Worm (Caenorhabditis elegans): ENCODE measurements around the gene F58H1.3.

The F58H1.3 gene

DNA sequence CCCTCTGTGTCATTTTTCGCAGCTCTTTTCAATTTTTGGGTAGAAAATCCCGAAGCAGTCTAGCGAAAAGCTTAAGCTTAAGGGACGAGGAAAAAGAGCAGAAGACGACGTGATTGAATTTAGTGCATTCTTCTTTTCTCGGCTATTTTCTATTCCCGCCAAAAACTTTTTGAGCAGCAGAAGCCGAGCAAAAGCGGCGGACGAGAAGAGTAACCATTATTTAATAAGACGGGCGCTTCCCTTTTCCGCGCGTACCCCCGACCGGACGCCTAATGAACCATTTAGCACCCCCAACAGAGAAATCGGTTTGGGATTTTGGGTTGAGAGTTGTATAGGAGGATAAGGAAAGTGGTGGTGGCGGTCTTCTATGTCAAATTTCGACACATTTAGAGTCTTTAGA lies 19.8 kb downstream of the F58H1.3 start:
- TF ChIP-seq sea-2 (GFP tag; IDR thresholded peaks at IDR 0.05) (no peak), lin-26 (GFP tag; IDR thresholded peaks at IDR 0.05) (no peak), F49E8.2 (tag; optimal IDR thresholded peaks at IDR 0.05; ENCODE audit: insufficient read depth) (no peak), snpc-4 (GFP tag; optimal IDR thresholded peaks at IDR 0.05) (no peak), snpc-4 (tag; optimal IDR thresholded peaks at IDR 0.05) (no peak), ceh-91 (GFP tag; IDR thresholded peaks at IDR 0.05) (no peak), T07F8.4 (tag; optimal IDR thresholded peaks at IDR 0.05) (no peak), Y53G8AR.9 (GFP tag; conservative IDR thresholded peaks at IDR 0.05) (no peak), fkh-3 (tag; optimal IDR thresholded peaks at IDR 0.05) (no peak), Y53F4B.3 (GFP tag; IDR thresholded peaks at IDR 0.05) (no peak), zim-3 (tag; optimal IDR thresholded peaks at IDR 0.05) (no peak), hsf-1 (GFP tag; IDR thresholded peaks at IDR 0.05) (no peak), nhr-179 (tag; optimal IDR thresholded peaks at IDR 0.05) (no peak), nfya-1 (tag; optimal IDR thresholded peaks at IDR 0.05; ENCODE audit: borderline replicate concordance, insufficient read depth) (no peak)

DNA sequence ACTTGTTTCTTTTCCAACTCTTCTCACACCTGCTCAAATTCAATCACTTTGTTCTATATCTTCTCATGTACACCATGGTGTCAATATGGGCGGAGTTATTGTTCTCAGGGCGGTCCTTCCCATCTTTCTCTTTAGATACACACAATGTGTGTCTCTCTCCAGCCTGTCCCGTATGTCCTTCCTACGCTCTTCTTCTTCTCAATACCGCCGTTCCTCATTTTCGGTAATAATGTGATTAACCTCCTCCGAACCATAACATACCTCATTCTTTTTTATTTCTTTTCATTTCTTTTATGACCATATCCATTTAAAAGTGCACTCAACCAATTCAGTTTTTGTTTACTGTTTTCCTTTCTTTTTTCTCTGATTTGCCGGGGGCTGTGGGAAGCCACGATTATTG lies 21.8 kb downstream of the F58H1.3 start:
- TF ChIP-seq lin-40 (tag; optimal IDR thresholded peaks at IDR 0.05) (no peak), lag-1 (GFP tag; IDR thresholded peaks at IDR 0.05) (no peak), madf-3 (GFP tag; IDR thresholded peaks at IDR 0.05) (no peak), gei-17 (GFP tag; optimal IDR thresholded peaks at IDR 0.05) (no peak), ztf-28 (GFP tag; IDR thresholded peaks at IDR 0.05) (no peak), ztf-25 (GFP tag; IDR thresholded peaks at IDR 0.05) (no peak), ekl-4 (GFP tag; IDR thresholded peaks at IDR 0.05) (no peak), B0019.2 (GFP tag; conservative IDR thresholded peaks at IDR 0.05) (no peak), B0035.1 (tag; optimal IDR thresholded peaks at IDR 0.05) (no peak), Y53F4B.3 (GFP tag; IDR thresholded peaks at IDR 0.05) (no peak), F57C9.4 (tag; optimal IDR thresholded peaks at IDR 0.05) (no peak), efl-1 (GFP tag; optimal IDR thresholded peaks at IDR 0.05) (no peak), atf-7 (tag; optimal IDR thresholded peaks at IDR 0.05) (no peak), mxl-1 (tag; optimal IDR thresholded peaks at IDR 0.05) (no peak), fkh-3 (tag; optimal IDR thresholded peaks at IDR 0.05) (no peak), sdz-38 (tag; optimal IDR thresholded peaks at IDR 0.05) (no peak), snpc-3.4 (tag; optimal IDR thresholded peaks at IDR 0.05) (no peak)

DNA sequence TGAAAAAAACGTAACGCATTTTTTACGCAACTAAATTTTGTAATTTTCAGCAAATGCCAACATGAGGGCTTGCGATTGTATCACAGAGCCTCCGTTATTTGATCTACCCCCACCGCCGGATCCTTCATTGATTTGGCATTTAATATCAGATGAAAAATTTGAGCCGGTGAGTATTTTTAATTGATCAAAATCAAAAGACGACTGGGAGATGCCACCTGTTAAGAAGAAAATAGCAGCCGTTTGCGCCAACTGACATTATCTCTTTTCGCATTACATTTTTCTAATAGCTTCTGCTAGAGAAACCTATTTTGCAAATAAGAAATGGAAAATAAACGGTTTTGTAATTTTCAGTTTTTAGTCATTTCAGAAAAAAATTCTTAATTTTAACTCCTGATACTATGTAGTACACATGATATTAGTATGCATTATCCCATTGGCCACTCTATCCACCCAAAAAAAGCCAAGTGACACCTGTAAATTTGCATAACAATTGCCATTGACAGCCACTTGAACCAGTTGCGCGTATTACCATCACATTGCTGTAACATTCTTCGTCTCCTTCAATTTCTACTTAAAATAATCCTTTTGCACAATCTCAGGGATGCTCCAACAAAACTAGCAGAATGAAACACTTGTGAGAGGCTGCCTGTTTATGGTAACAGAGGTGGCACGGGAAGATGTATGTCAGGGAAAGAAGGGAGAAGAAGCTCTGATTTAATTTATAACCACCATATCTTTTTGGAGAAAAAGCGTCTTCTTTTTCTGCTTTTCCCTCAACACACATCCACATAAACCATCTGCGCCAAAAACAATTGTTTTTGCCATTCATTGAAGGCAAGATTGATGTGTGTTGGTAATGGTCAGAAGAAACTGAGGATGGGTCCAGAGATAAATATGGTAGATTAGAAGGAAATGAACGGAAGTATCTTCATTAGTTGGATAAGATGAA lies 24.8 kb downstream of the F58H1.3 start, which contains the start of gene F58H1.5:
Gene F58H1.5, plus strand, starts transcription at position 51 of the 949 bp plus-strand sequence.
- TF ChIP-seq akir-1 (GFP tag; optimal IDR thresholded peaks at IDR 0.05): no peak
- no peak for TF ChIP-seq F52B5.7 (tag; optimal IDR thresholded peaks at IDR 0.05)
- TF ChIP-seq K11D2.4 (GFP tag; IDR thresholded peaks at IDR 0.05): no peak
- no peak for TF ChIP-seq bed-1 (GFP tag; IDR thresholded peaks at IDR 0.05)
- no peak for TF ChIP-seq lin-54 (GFP tag; optimal IDR thresholded peaks at IDR 0.05)
- TF ChIP-seq rpc-1 (optimal IDR thresholded peaks at IDR 0.05): no peak
- TF ChIP-seq rpc-1 (tag; optimal IDR thresholded peaks at IDR 0.05): no peak
- TF ChIP-seq lin-26 (GFP tag; IDR thresholded peaks at IDR 0.05): no peak
- no peak for TF ChIP-seq mxl-1 (tag; optimal IDR thresholded peaks at IDR 0.05)
- no peak for TF ChIP-seq ztf-3 (GFP tag; optimal IDR thresholded peaks at IDR 0.05)
- TF ChIP-seq hlh-26 (GFP tag; conservative IDR thresholded peaks at IDR 0.05): no peak
- TF ChIP-seq ZK185.1 (tag; optimal IDR thresholded peaks at IDR 0.05; ENCODE audit: poor library complexity, severe bottlenecking): no peak
- TF ChIP-seq lir-1 (GFP tag; conservative IDR thresholded peaks at IDR 0.05): no peak
- TF ChIP-seq ccch-3 (GFP tag; optimal IDR thresholded peaks at IDR 0.05): no peak
- TF ChIP-seq Y67H2A.10 (GFP tag; conservative IDR thresholded peaks at IDR 0.05): no peak
- no peak for TF ChIP-seq F57C9.4 (tag; optimal IDR thresholded peaks at IDR 0.05)
- no peak for TF ChIP-seq K12H6.12 (tag; optimal IDR thresholded peaks at IDR 0.05)
- no peak for TF ChIP-seq Y53G8AR.9 (GFP tag; conservative IDR thresholded peaks at IDR 0.05)
- TF ChIP-seq F37B4.10 (GFP tag; IDR thresholded peaks at IDR 0.05): no peak
- no peak for TF ChIP-seq gei-17 (GFP tag; optimal IDR thresholded peaks at IDR 0.05)
- TF ChIP-seq sptf-2 (GFP tag; optimal IDR thresholded peaks at IDR 0.05): no peak
